Worm (Caenorhabditis elegans): Measurements from ENCODE around the gene flp-21.

ce11 chrV:7747132-7747531, 46.0 kb upstream of the flp-21 start:
- TF ChIP-seq nhr-80 (tag; optimal IDR thresholded peaks at IDR 0.05): no peak
- no peak for TF ChIP-seq nhr-179 (tag; optimal IDR thresholded peaks at IDR 0.05)
- no peak for TF ChIP-seq B0261.1 (tag; optimal IDR thresholded peaks at IDR 0.05)
- no peak for TF ChIP-seq atf-7 (tag; optimal IDR thresholded peaks at IDR 0.05)
- no peak for TF ChIP-seq chd-7 (tag; optimal IDR thresholded peaks at IDR 0.05)
- TF ChIP-seq ama-1 (optimal IDR thresholded peaks at IDR 0.05): no peak
- TF ChIP-seq ama-1 (GFP tag; optimal IDR thresholded peaks at IDR 0.05): no peak
- TF ChIP-seq xnd-1 (tag; optimal IDR thresholded peaks at IDR 0.05): no peak
- no peak for TF ChIP-seq F52B5.7 (tag; optimal IDR thresholded peaks at IDR 0.05)
- TF ChIP-seq snpc-1.1 (tag; optimal IDR thresholded peaks at IDR 0.05; ENCODE audit: insufficient read depth): no peak
- TF ChIP-seq ceh-100 (GFP tag; IDR thresholded peaks at IDR 0.05): no peak
- TF ChIP-seq lsy-27 (tag; optimal IDR thresholded peaks at IDR 0.05; ENCODE audit: borderline replicate concordance, insufficient read depth): no peak
- TF ChIP-seq ZK185.1 (tag; optimal IDR thresholded peaks at IDR 0.05; ENCODE audit: poor library complexity, severe bottlenecking): no peak

Measured in whole organism, young adult.